Worm (Caenorhabditis elegans) whole organism, young adult: ENCODE results near the gene idpc-4.
A peak's percentile ranks its signal among the peaks of the same experiment; 100 is the strongest.

ENCODE experiments used
- B0019.2 ChIP-seq: fragments of 200-800 bp; sonication (Bioruptor generic); conservative IDR thresholded peaks from 2 replicates; pipeline ENCODE4 v1.3.6; 2022; ENCODE audit warnings: missing genetic modification reagents, missing genetic modification characterization, missing compliant biosample characterization
- D2030.7 ChIP-seq: fragments of 200-800 bp; sonication (Bioruptor generic); IDR thresholded peaks from 2 replicates; pipeline ENCODE4 v1.3.6; 2022; ENCODE audit warnings: missing genetic modification reagents, missing genetic modification characterization, missing compliant biosample characterization
- F10E7.11 ChIP-seq: sonication (generic microtip); optimal IDR thresholded peaks from 2 replicates; lab custom pipeline; 2017; ENCODE audit warnings: mild to moderate bottlenecking, missing genetic modification characterization, moderate library complexity, missing compliant biosample characterization
- F33H1.4 ChIP-seq: fragments of 200-800 bp; sonication (Bioruptor generic); IDR thresholded peaks from 2 replicates; pipeline ENCODE4 v1.3.6; 2022; ENCODE audit warnings: missing genetic modification reagents, missing genetic modification characterization, missing compliant biosample characterization
- F39B2.1 ChIP-seq: fragments of 200-800 bp; sonication (Bioruptor generic); IDR thresholded peaks from 2 replicates; pipeline ENCODE4 v1.3.6; 2022; ENCODE audit warnings: missing genetic modification reagents, missing genetic modification characterization, missing compliant biosample characterization
- F52B5.7 ChIP-seq: sonication (generic microtip); optimal IDR thresholded peaks from 2 replicates; lab custom pipeline; 2016; ENCODE audit warnings: mild to moderate bottlenecking, missing genetic modification characterization, missing compliant biosample characterization
- Y56A3A.18 ChIP-seq: fragments of 200-800 bp; sonication (Bioruptor generic); IDR thresholded peaks from 2 replicates; pipeline ENCODE4 v1.3.6; 2022; ENCODE audit warnings: missing genetic modification reagents, missing genetic modification characterization, missing compliant biosample characterization
- Y95B8A.8 ChIP-seq: fragments of 200-800 bp; sonication (Bioruptor generic); IDR thresholded peaks from 2 replicates; pipeline ENCODE4 v1.3.6; 2022; ENCODE audit warnings: missing genetic modification reagents, missing genetic modification characterization, missing compliant biosample characterization
- ama-1 ChIP-seq, 3 experiments: fragments of 150-350 bp in 1 of 3; sonication (generic microtip) in 2 of 3; optimal IDR thresholded peaks; 2 replicates each; lab custom pipeline; 2014 to 2018; ENCODE audit warnings: missing biosample characterization in 2 of 3, missing genetic modification characterization in 2 of 3, missing genetic modification reagents in 2 of 3
- attf-6 ChIP-seq: fragments of 200-800 bp; sonication (Bioruptor generic); IDR thresholded peaks from 2 replicates; pipeline ENCODE4 v1.3.6; 2022; ENCODE audit warnings: missing genetic modification reagents, missing genetic modification characterization, missing compliant biosample characterization
- ceh-100 ChIP-seq: fragments of 200-800 bp; sonication (Bioruptor generic); IDR thresholded peaks from 2 replicates; pipeline ENCODE4 v1.3.6; 2022; ENCODE audit warnings: missing genetic modification reagents, missing genetic modification characterization, missing compliant biosample characterization
- ceh-40 ChIP-seq: fragments of 200-800 bp; sonication (Bioruptor generic); IDR thresholded peaks from 2 replicates; pipeline ENCODE4 v1.3.6; 2022; ENCODE audit warnings: missing genetic modification characterization, missing compliant biosample characterization
- ceh-79 ChIP-seq: sonication (generic microtip); optimal IDR thresholded peaks from 2 replicates; lab custom pipeline; 2017; ENCODE audit warnings: mild to moderate bottlenecking, missing genetic modification characterization, missing compliant biosample characterization
- ceh-91 ChIP-seq: fragments of 200-800 bp; sonication (Bioruptor generic); IDR thresholded peaks from 2 replicates; pipeline ENCODE4 v1.3.6; 2022; ENCODE audit warnings: missing genetic modification reagents, missing genetic modification characterization, missing compliant biosample characterization
- dox-1 ChIP-seq: fragments of 200-800 bp; sonication (Bioruptor generic); IDR thresholded peaks from 2 replicates; pipeline ENCODE4 v1.3.6; 2022; ENCODE audit warnings: missing genetic modification reagents, missing genetic modification characterization, missing compliant biosample characterization
- egl-44 ChIP-seq: fragments of 200-800 bp; sonication (Bioruptor generic); IDR thresholded peaks from 2 replicates; pipeline ENCODE4 v1.3.6; 2022; ENCODE audit warnings: missing genetic modification reagents, missing genetic modification characterization, missing compliant biosample characterization
- egrh-3 ChIP-seq: fragments of 200-800 bp; sonication (Bioruptor generic); IDR thresholded peaks from 2 replicates; pipeline ENCODE4 v1.3.6; 2022; ENCODE audit warnings: missing genetic modification reagents, missing genetic modification characterization, missing compliant biosample characterization
- ekl-4 ChIP-seq: fragments of 200-800 bp; sonication (Bioruptor generic); IDR thresholded peaks from 2 replicates; pipeline ENCODE4 v1.3.6; 2022; ENCODE audit warnings: missing genetic modification reagents, missing genetic modification characterization, missing compliant biosample characterization
- fkh-3 ChIP-seq: sonication (generic microtip); optimal IDR thresholded peaks from 2 replicates; lab custom pipeline; 2016; ENCODE audit warnings: mild to moderate bottlenecking, missing genetic modification characterization, missing compliant biosample characterization
- hrde-1 ChIP-seq: sonication (generic microtip); optimal IDR thresholded peaks from 2 replicates; lab custom pipeline; 2016; ENCODE audit warnings: missing genetic modification characterization, mild to moderate bottlenecking, missing compliant biosample characterization, moderate library complexity, missing genotype, missing genetic modification reagents, borderline replicate concordance
- hsf-1 ChIP-seq: fragments of 200-800 bp; sonication (Bioruptor generic); IDR thresholded peaks from 2 replicates; pipeline ENCODE4 v1.3.6; 2022; ENCODE audit warnings: missing genetic modification reagents, missing genetic modification characterization, missing compliant biosample characterization
- let-607 ChIP-seq, 2 experiments: fragments of 200-800 bp in 1 of 2; sonication (Bioruptor generic) in 1 of 2; sonication (generic microtip) in 1 of 2; optimal IDR thresholded peaks; 2 replicates each; lab custom pipeline; 2016 to 2018; ENCODE audit warnings: mild to moderate bottlenecking in 2 of 2, missing compliant biosample characterization in 2 of 2, missing genetic modification characterization in 2 of 2, moderate library complexity in 2 of 2, missing genotype in 1 of 2
- lin-54 ChIP-seq: fragments of 200-800 bp; sonication (Bioruptor generic); optimal IDR thresholded peaks from 2 replicates; lab custom pipeline; 2018; ENCODE audit warnings: mild to moderate bottlenecking, missing genetic modification characterization, missing compliant biosample characterization
- madf-3 ChIP-seq: fragments of 200-800 bp; sonication (Bioruptor generic); IDR thresholded peaks from 2 replicates; pipeline ENCODE4 v1.3.6; 2022; ENCODE audit warnings: missing genetic modification reagents, missing genetic modification characterization, missing compliant biosample characterization
- madf-6 ChIP-seq: fragments of 200-800 bp; sonication (Bioruptor generic); IDR thresholded peaks from 2 replicates; pipeline ENCODE4 v1.3.6; 2022; ENCODE audit warnings: missing genetic modification reagents, missing genetic modification characterization, missing compliant biosample characterization
- nfyb-1 ChIP-seq: fragments of 200-800 bp; sonication (Bioruptor generic); IDR thresholded peaks from 2 replicates; pipeline ENCODE4 v1.3.6; 2022; ENCODE audit warnings: missing genetic modification reagents, missing genetic modification characterization, missing compliant biosample characterization
- nhr-120 ChIP-seq: fragments of 200-800 bp; sonication (Bioruptor generic); IDR thresholded peaks from 2 replicates; pipeline ENCODE4 v1.3.6; 2022; ENCODE audit warnings: missing genetic modification characterization, missing compliant biosample characterization
- nhr-80 ChIP-seq: sonication (generic microtip); optimal IDR thresholded peaks from 2 replicates; lab custom pipeline; 2016; ENCODE audit warnings: missing genetic modification characterization, missing compliant biosample characterization
- pbrm-1 ChIP-seq: fragments of 200-800 bp; sonication (Bioruptor generic); IDR thresholded peaks from 2 replicates; pipeline ENCODE4 v1.3.6; 2022; ENCODE audit warnings: missing genetic modification reagents, missing genetic modification characterization, missing compliant biosample characterization
- rcor-1 ChIP-seq: fragments of 200-800 bp; sonication (Bioruptor generic); IDR thresholded peaks from 2 replicates; pipeline ENCODE4 v1.3.6; 2022; ENCODE audit warnings: missing genetic modification reagents, missing genetic modification characterization, missing compliant biosample characterization
- repo-1 ChIP-seq: sonication (generic microtip); optimal IDR thresholded peaks from 2 replicates; lab custom pipeline; 2017; ENCODE audit warnings: mild to moderate bottlenecking, missing genetic modification characterization, missing compliant biosample characterization
- unc-62 ChIP-seq: fragments of 150-350 bp; optimal IDR thresholded peaks from 2 replicates; lab custom pipeline; 2014; ENCODE audit warnings: missing biosample characterization, missing genetic modification reagents, missing genetic modification characterization
- xnd-1 ChIP-seq: sonication (generic microtip); optimal IDR thresholded peaks from 2 replicates; lab custom pipeline; 2016; ENCODE audit warnings: missing genotype, missing genetic modification reagents, missing genetic modification characterization, missing compliant biosample characterization
- zfh-2 ChIP-seq: fragments of 200-800 bp; sonication (Bioruptor generic); conservative IDR thresholded peaks from 2 replicates; pipeline ENCODE4 v1.3.6; 2022; ENCODE audit warnings: missing genetic modification reagents, missing genetic modification characterization, missing compliant biosample characterization
- zim-3 ChIP-seq: sonication (generic microtip); optimal IDR thresholded peaks from 2 replicates; lab custom pipeline; 2017; ENCODE audit warnings: mild to moderate bottlenecking, missing genetic modification characterization, moderate library complexity, missing compliant biosample characterization
- ztf-18 ChIP-seq: sonication (generic microtip); optimal IDR thresholded peaks from 2 replicates; lab custom pipeline; 2016; ENCODE audit warnings: missing genotype, mild to moderate bottlenecking, missing genetic modification characterization, missing compliant biosample characterization

idpc-4 gene

DNA sequence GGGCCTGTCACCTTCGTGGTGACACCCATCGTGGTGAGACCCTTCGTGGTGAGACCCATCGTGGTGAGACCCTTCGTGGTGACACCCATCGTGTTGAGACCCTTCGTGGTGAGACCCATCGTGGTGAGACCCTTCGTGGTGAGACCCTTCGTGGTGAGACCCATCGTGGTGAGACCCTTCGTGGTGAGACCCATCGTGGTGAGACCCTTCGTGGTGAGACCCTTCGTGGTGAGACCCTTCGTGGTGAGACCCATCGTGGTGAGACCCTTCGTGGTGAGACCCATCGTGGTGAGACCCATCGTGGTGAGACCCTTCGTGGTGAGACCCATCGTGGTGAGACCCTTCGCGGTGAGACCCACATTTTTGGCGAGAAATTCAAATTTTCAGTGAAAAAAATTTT lies 23.3 kb upstream of the idpc-4 start:
- TF ChIP-seq F33H1.4 (GFP tag; lab: Robert Waterston, UW), result peak; percentile 51
- TF ChIP-seq egrh-3 (GFP tag; lab: Robert Waterston, UW), result peak; percentile 93
- peak; percentile 17; the same call in 1 of the 2 replicates for TF ChIP-seq D2030.7
- TF ChIP-seq, all 124 proteins: peak for 3; not testable (repeated sequence) for 121

DNA sequence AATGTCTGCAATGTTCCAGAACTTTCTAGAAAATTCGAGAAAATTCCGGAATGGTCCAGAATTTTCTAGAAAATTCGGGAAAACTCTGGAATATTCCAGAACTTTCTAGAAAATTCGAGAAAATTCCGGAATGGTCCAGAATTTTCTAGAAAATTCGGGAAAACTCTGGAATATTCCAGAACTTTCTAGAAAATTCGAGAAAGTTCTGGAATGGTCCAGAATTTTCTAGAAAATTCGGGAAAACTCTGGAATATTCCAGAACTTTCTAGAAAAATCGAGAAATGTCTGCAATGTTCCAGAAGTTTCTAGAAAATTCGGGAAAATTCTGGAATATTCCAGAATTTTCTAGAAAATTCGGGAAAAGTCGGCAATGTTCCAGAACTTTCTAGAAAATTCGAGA lies 21.7 kb upstream of the idpc-4 start:
- TF ChIP-seq F39B2.1 (GFP tag; lab: Robert Waterston, UW) (0 out of 2 replicates have a peak, but pooled peaks have one; percentile 68), madf-6 (GFP tag; lab: Robert Waterston, UW) (peak; percentile 67), ceh-40 (0 out of 2 replicates have a peak, but pooled peaks have one; percentile 56), pbrm-1 (GFP tag; lab: Robert Waterston, UW) (peak; percentile 69), hsf-1 (GFP tag; lab: Robert Waterston, UW) (peak; percentile 99), egrh-3 (GFP tag; lab: Robert Waterston, UW) (peak; percentile 66), D2030.7 (peak; percentile 59; the same call in 1 of the 2 replicates), B0019.2 (GFP tag; lab: Robert Waterston, UW) (0 out of 2 replicates have a peak, but pooled peaks have one; percentile 55), nfyb-1 (GFP tag; lab: Robert Waterston, UW) (0 out of 2 replicates have a peak, but pooled peaks have one; percentile 40), attf-6 (GFP tag; lab: Robert Waterston, UW) (peak; percentile 66), F33H1.4 (GFP tag; lab: Robert Waterston, UW) (peak; percentile 29; the same call in 1 of the 2 replicates), dox-1 (GFP tag; lab: Robert Waterston, UW) (peak; percentile 96), ceh-100 (GFP tag; lab: Robert Waterston, UW) (peak; percentile 47; the same call in 1 of the 2 replicates), ekl-4 (GFP tag; lab: Robert Waterston, UW) (peak; percentile 77), Y56A3A.18 (peak; percentile 76; the same call in 1 of the 2 replicates), egl-44 (GFP tag; lab: Robert Waterston, UW) (peak; percentile 62; the same call in 1 of the 2 replicates), madf-3 (peak; percentile 82), Y95B8A.8 (GFP tag; lab: Robert Waterston, UW) (peak; percentile 22; the same call in 1 of the 2 replicates), ceh-91 (GFP tag; lab: Robert Waterston, UW) (peak; percentile 12; the same call in 1 of the 2 replicates), rcor-1 (GFP tag; lab: Robert Waterston, UW) (peak; percentile 60)

DNA sequence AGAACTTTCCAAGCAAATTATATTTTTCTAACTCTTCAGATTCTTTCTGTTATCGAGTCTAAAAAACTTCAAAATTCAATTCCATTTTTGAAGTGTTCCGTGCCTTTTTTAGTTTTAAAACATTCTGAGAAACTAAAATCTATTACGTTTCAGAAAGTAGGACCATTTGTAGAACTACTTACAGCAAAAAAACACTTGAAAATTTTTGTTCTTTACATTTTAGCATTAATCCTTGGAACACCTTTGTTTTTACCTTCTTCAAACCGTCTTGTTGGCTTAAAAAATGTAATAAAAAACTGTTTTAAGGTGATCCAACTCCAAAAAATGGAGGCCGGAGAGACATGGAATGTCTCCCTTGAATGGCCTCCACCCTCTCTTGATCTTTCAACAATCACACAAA lies 17.0 kb upstream of the idpc-4 start, which contains the start of gene dop-2:
Gene dop-2, plus strand, starts transcription at position 301 of the 400 bp plus-strand sequence.
- TF ChIP-seq zfh-2, result no peak

DNA sequence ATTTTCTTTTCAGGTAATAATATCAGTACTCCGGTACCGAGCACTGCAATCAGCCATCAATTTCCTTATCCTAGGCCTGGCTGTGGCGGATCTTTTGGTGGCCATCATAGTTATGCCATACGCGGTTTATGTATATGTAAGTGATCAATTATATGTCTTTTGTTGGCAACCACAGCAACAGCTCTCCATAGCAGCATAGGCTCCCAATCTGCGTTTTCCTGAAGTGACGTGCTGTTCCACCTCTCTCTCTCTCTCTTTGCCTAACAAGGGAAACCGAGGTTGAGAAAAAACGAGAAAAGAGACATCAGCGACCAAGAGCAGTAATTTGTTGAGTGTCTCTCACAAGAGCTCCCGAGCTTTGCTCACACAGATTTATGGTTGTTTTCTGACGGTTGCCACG lies 16.0 kb upstream of the idpc-4 start:
- TF ChIP-seq ztf-18 (no peak), ama-1 (optimal IDR thresholded peaks at IDR 0.05; lab: Kevin White, UChicago) (no peak), ama-1 (GFP tag; optimal IDR thresholded peaks at IDR 0.05; lab: Kevin White, UChicago) (no peak)

DNA sequence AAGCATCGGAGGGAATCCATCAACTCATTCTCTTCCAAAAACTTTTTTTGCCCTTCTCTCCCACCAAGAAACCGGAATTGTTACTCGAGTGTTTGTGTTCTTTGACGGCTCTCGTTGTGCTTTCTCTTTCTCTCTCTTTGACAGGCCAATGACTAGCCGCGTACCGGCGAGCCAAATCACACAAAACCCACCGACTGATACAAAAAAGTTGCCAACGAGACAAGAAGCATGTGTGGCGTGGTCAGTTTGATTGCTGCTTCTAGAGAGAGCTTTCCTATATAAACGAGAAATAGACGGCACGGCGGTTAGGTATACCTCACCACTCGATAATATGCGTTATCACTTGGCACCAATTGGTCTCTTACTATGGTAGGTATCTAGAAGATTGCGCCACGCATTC lies 9.5 kb upstream of the idpc-4 start, which contains the start of gene pqn-63:
Gene pqn-63, plus strand, starts transcription at position 307 of the 400 bp plus-strand sequence.
- TF ChIP-seq nhr-120 (GFP tag; lab: Robert Waterston, UW), result no peak
- TF ChIP-seq F10E7.11, result no peak
- no peak for TF ChIP-seq F52B5.7
- TF ChIP-seq zim-3 (tag; lab: Kevin White, UChicago), result no peak
- no peak for TF ChIP-seq unc-62
- TF ChIP-seq hrde-1 (tag; lab: Kevin White, UChicago), result no peak
- no peak for TF ChIP-seq ceh-79 (tag; lab: Kevin White, UChicago)
- TF ChIP-seq fkh-3 (tag; lab: Kevin White, UChicago), result no peak
- no peak for TF ChIP-seq repo-1 (tag; lab: Kevin White, UChicago)
- TF ChIP-seq let-607 (tag; optimal IDR thresholded peaks at IDR 0.05; lab: Kevin White, UChicago), result peak; percentile 73 to 93
- TF ChIP-seq nhr-80 (tag; lab: Kevin White, UChicago), result peak; percentile 19
- TF ChIP-seq xnd-1 (tag; lab: Kevin White, UChicago), result no peak
- TF ChIP-seq lin-54 (GFP tag; lab: Kevin White, UChicago), result no peak
- TF ChIP-seq pbrm-1 (GFP tag; lab: Robert Waterston, UW), result no peak
